Fruit fly (Drosophila melanogaster) whole organism, pupa: Measurements from ENCODE around the gene Sas-4.

ENCODE experiments used
- CG10348 ChIP-seq: fragments of 200-800 bp; sonication (Bioruptor generic); IDR thresholded peaks from 2 replicates; pipeline ENCODE4 v1.3.6; 2022; ENCODE audit warnings: missing biosample characterization, missing genetic modification characterization
- CG12605 ChIP-seq: fragments of 200-800 bp; sonication (Bioruptor generic); IDR thresholded peaks from 2 replicates; pipeline ENCODE4 v1.3.6; 2022; ENCODE audit warnings: missing biosample characterization, missing genetic modification characterization
- CG13204 ChIP-seq: fragments of 200-800 bp; sonication (Bioruptor generic); optimal IDR thresholded peaks from 2 replicates; lab custom pipeline; 2018; ENCODE audit warnings: missing biosample characterization, mild to moderate bottlenecking, missing genetic modification characterization, moderate library complexity
- CG14655 ChIP-seq: fragments of 200-800 bp; sonication (Bioruptor generic); optimal IDR thresholded peaks from 3 replicates; lab custom pipeline; 2017; ENCODE audit warnings: mild to moderate bottlenecking, missing biosample characterization, missing genetic modification reagents, missing genetic modification characterization
- CG15710 ChIP-seq: fragments of 200-800 bp; sonication (Bioruptor generic); optimal IDR thresholded peaks from 2 replicates; lab custom pipeline; 2018; ENCODE audit warnings: missing biosample characterization, mild to moderate bottlenecking, missing genetic modification characterization, moderate library complexity
- CG17806 ChIP-seq: fragments of 200-800 bp; sonication (Bioruptor generic); optimal IDR thresholded peaks from 2 replicates; lab custom pipeline; 2018; ENCODE audit warnings: missing biosample characterization, mild to moderate bottlenecking, missing genetic modification characterization, moderate library complexity
- CG32121 ChIP-seq: fragments of 200-800 bp; sonication (Bioruptor generic); IDR thresholded peaks from 2 replicates; pipeline ENCODE4 v1.3.6; 2022; ENCODE audit warnings: missing biosample characterization, missing genetic modification characterization
- CG34367 ChIP-seq: fragments of 200-800 bp; sonication (Bioruptor generic); optimal IDR thresholded peaks from 2 replicates; lab custom pipeline; 2018; ENCODE audit warnings: missing biosample characterization, mild to moderate bottlenecking, missing genetic modification characterization
- CG4496 ChIP-seq: fragments of 200-800 bp; sonication (Bioruptor generic); IDR thresholded peaks from 3 replicates; pipeline ENCODE4 v1.3.6; 2022; ENCODE audit warnings: missing biosample characterization, missing genetic modification characterization
- CG8159 ChIP-seq: fragments of 200-800 bp; sonication (Bioruptor generic); optimal IDR thresholded peaks from 3 replicates; lab custom pipeline; 2018; ENCODE audit warnings: missing biosample characterization, mild to moderate bottlenecking, missing genetic modification characterization, moderate library complexity
- CG8301 ChIP-seq: fragments of 200-800 bp; sonication (Bioruptor generic); optimal IDR thresholded peaks from 2 replicates; lab custom pipeline; 2018; ENCODE audit warnings: missing biosample characterization, mild to moderate bottlenecking, missing genetic modification characterization
- CG9948 ChIP-seq: fragments of 200-800 bp; sonication (Bioruptor generic); optimal IDR thresholded peaks from 2 replicates; lab custom pipeline; 2018; ENCODE audit warnings: missing biosample characterization, mild to moderate bottlenecking, missing genetic modification characterization, moderate library complexity
- D1 ChIP-seq: fragments of 200-800 bp; sonication (Bioruptor generic); optimal IDR thresholded peaks from 2 replicates; lab custom pipeline; 2018; ENCODE audit warnings: missing biosample characterization, mild to moderate bottlenecking, missing genetic modification characterization, moderate library complexity
- EcR ChIP-seq: fragments of 200-800 bp; sonication (Bioruptor generic); optimal IDR thresholded peaks from 3 replicates; lab custom pipeline; 2019; ENCODE audit warnings: missing biosample characterization, missing genetic modification characterization, mild to moderate bottlenecking, moderate library complexity, missing genetic modification reagents
- Ets98B ChIP-seq: fragments of 200-800 bp; sonication (Bioruptor generic); IDR thresholded peaks from 2 replicates; pipeline ENCODE4 v1.3.6; 2022; ENCODE audit warnings: missing biosample characterization, missing genetic modification characterization
- Pif1A ChIP-seq: fragments of 200-800 bp; sonication (Bioruptor generic); optimal IDR thresholded peaks from 3 replicates; lab custom pipeline; 2016; ENCODE audit warnings: missing biosample characterization, missing genetic modification characterization
- Pif1B ChIP-seq: fragments of 200-800 bp; sonication (Bioruptor generic); optimal IDR thresholded peaks from 3 replicates; lab custom pipeline; 2016; ENCODE audit warnings: missing biosample characterization, missing genetic modification characterization
- Snoo ChIP-seq: fragments of 200-800 bp; sonication (Bioruptor generic); optimal IDR thresholded peaks from 3 replicates; lab custom pipeline; 2017; ENCODE audit warnings: missing biosample characterization, mild to moderate bottlenecking, missing genetic modification characterization, inconsistent platforms
- fd96Ca ChIP-seq: fragments of 200-800 bp; sonication (Bioruptor generic); IDR thresholded peaks from 3 replicates; pipeline ENCODE4 v1.3.6; 2022; ENCODE audit warnings: missing biosample characterization, missing genetic modification characterization
- gl ChIP-seq: fragments of 200-800 bp; sonication (Bioruptor generic); optimal IDR thresholded peaks from 2 replicates; lab custom pipeline; 2018; ENCODE audit warnings: missing biosample characterization, mild to moderate bottlenecking, missing genetic modification characterization
- rn ChIP-seq: fragments of 200-800 bp; sonication (Bioruptor generic); IDR thresholded peaks from 2 replicates; pipeline ENCODE4 v1.3.6; 2022; ENCODE audit warnings: missing biosample characterization, missing genetic modification characterization

Sas-4 gene

dm6 chr3R:7150544-7151406 is at the start of gene Sas-4, which contains the start of gene gfzf:
TSS of gene Sas-4 (plus strand) at chr3R:7151367.
TSS of gene gfzf (minus strand) at chr3R:7150968.
- TF ChIP-seq CG10348 (GFP tag; lab: Robert Waterston, UW) (no peak), gl (tag; lab: Kevin White, UChicago) (no peak), rn (peak; percentile 43; the same call in 1 of the 2 replicates), Pif1A (no peak), CG4496 (GFP tag; lab: Robert Waterston, UW) (peak; percentile 64; the same call in 2 of the 3 replicates), CG32121 (GFP tag; lab: Robert Waterston, UW) (no peak; the same call in 1 of the 2 replicates), CG13204 (GFP tag; lab: Kevin White, UChicago) (no peak), CG15710 (peak; percentile 62), CG9948 (tag; lab: Kevin White, UChicago) (peak; percentile 39), Snoo (peak; percentile 62), CG8301 (tag; lab: Kevin White, UChicago) (no peak), D1 (tag; lab: Kevin White, UChicago) (no peak), fd96Ca (GFP tag; lab: Robert Waterston, UW) (peak; percentile 84), CG12605 (GFP tag; lab: Robert Waterston, UW) (0 out of 2 replicates have a peak, but pooled peaks have one; percentile 8), CG14655 (no peak), CG34367 (tag; lab: Kevin White, UChicago) (peak; percentile 51), Ets98B (GFP tag; lab: Robert Waterston, UW) (peak; percentile 29; the same call in 1 of the 2 replicates), Pif1B (GFP tag; lab: Kevin White, UChicago) (no peak), EcR (GFP tag; lab: Kevin White, UChicago) (no peak), CG8159 (tag; lab: Kevin White, UChicago) (no peak), CG17806 (tag; lab: Kevin White, UChicago) (peak; percentile 50)

- TF ChIP-seq CG32121 (GFP tag; lab: Robert Waterston, UW) (peak; percentile 58), CG4496 (GFP tag; lab: Robert Waterston, UW) (peak; percentile 66; the same call in 2 of the 3 replicates), Pif1A (peak; percentile 21), EcR (GFP tag; lab: Kevin White, UChicago) (peak; percentile 71), CG8159 (tag; lab: Kevin White, UChicago) (peak; percentile 17), fd96Ca (GFP tag; lab: Robert Waterston, UW) (peak; percentile 59; the same call in 2 of the 3 replicates), Snoo (no peak), Pif1B (GFP tag; lab: Kevin White, UChicago) (no peak), CG34367 (tag; lab: Kevin White, UChicago) (no peak), CG14655 (no peak), rn (no peak), CG13204 (GFP tag; lab: Kevin White, UChicago) (peak; percentile 10), CG12605 (GFP tag; lab: Robert Waterston, UW) (peak; percentile 42; the same call in 1 of the 2 replicates), Ets98B (GFP tag; lab: Robert Waterston, UW) (peak; percentile 71), CG8301 (tag; lab: Kevin White, UChicago) (peak; percentile 2)
Measured at dm6 chr3R:7102853-7103833, 48.0 kb upstream of the Sas-4 start.

- TF ChIP-seq Pif1B (GFP tag; lab: Kevin White, UChicago) (no peak), EcR (GFP tag; lab: Kevin White, UChicago) (peak; percentile 41)
Measured at dm6 chr3R:7104308-7104707, 46.9 kb upstream of the Sas-4 start.

dm6 chr3R:7105503-7106164 is 45.5 kb upstream of the Sas-4 start:
- TF ChIP-seq CG8159 (tag; lab: Kevin White, UChicago) (no peak), CG32121 (GFP tag; lab: Robert Waterston, UW) (no peak), CG34367 (tag; lab: Kevin White, UChicago) (no peak), gl (tag; lab: Kevin White, UChicago) (no peak), CG13204 (GFP tag; lab: Kevin White, UChicago) (no peak), CG9948 (tag; lab: Kevin White, UChicago) (no peak), CG17806 (tag; lab: Kevin White, UChicago) (no peak), CG4496 (GFP tag; lab: Robert Waterston, UW) (no peak), CG12605 (GFP tag; lab: Robert Waterston, UW) (no peak), EcR (GFP tag; lab: Kevin White, UChicago) (no peak), Pif1B (GFP tag; lab: Kevin White, UChicago) (no peak), CG15710 (no peak), CG10348 (GFP tag; lab: Robert Waterston, UW) (no peak), fd96Ca (GFP tag; lab: Robert Waterston, UW) (no peak), D1 (tag; lab: Kevin White, UChicago) (no peak)
